Worm (Caenorhabditis elegans) whole organism, L4 larva: Measurements from ENCODE around the gene nrsn-1.

Source experiments
- D1046.2 ChIP-seq: fragments of 200-800 bp; sonication (Bioruptor generic); IDR thresholded peaks from 2 replicates; pipeline ENCODE4 v1.3.6; 2022; ENCODE audit warnings: missing genetic modification characterization, missing compliant biosample characterization
- F10B5.3 ChIP-seq: sonication (generic microtip); optimal IDR thresholded peaks from 2 replicates; lab custom pipeline; 2016; ENCODE audit warnings: mild to moderate bottlenecking, missing genetic modification characterization, missing compliant biosample characterization
- F26F4.8 ChIP-seq: fragments of 200-800 bp; sonication (Bioruptor generic); conservative IDR thresholded peaks from 2 replicates; pipeline ENCODE4 v1.3.6; 2022; ENCODE audit warnings: missing genetic modification characterization, missing compliant biosample characterization
- F37D6.2 ChIP-seq: sonication (generic microtip); optimal IDR thresholded peaks from 2 replicates; lab custom pipeline; 2016; ENCODE audit warnings: mild to moderate bottlenecking, missing genetic modification characterization, missing compliant biosample characterization
- F49E8.2 ChIP-seq: sonication (generic microtip); optimal IDR thresholded peaks from 2 replicates; lab custom pipeline; 2016; ENCODE audit warnings: missing compliant biosample characterization, mild to moderate bottlenecking, missing genetic modification characterization, borderline replicate concordance
- T26A8.4 ChIP-seq: fragments of 200-800 bp; sonication (Bioruptor generic); IDR thresholded peaks from 2 replicates; pipeline ENCODE4 v1.3.6; 2022; ENCODE audit warnings: missing genetic modification characterization, missing compliant biosample characterization
- Y48G9A.11 ChIP-seq: fragments of 200-800 bp; sonication (Bioruptor generic); IDR thresholded peaks from 2 replicates; pipeline ENCODE4 v1.3.6; 2022; ENCODE audit warnings: missing genetic modification reagents, missing genetic modification characterization, missing compliant biosample characterization
- Y5F2A.4 ChIP-seq: fragments of 200-800 bp; sonication (Bioruptor generic); optimal IDR thresholded peaks from 2 replicates; lab custom pipeline; 2018; ENCODE audit warnings: mild to moderate bottlenecking, missing genetic modification characterization, missing compliant biosample characterization
- ZK546.5 ChIP-seq, 2 experiments: sonication (generic microtip); optimal IDR thresholded peaks; 2 replicates each; lab custom pipeline; 2017; ENCODE audit warnings: missing biosample characterization in 2 of 2, missing genetic modification characterization in 2 of 2
- ama-1 ChIP-seq: fragments of 150-350 bp; optimal IDR thresholded peaks from 2 replicates; lab custom pipeline; 2014; ENCODE audit warnings: inconsistent platforms, mixed read lengths
- ceh-32 ChIP-seq: sonication (generic microtip); optimal IDR thresholded peaks from 2 replicates; lab custom pipeline; 2016; ENCODE audit warnings: mild to moderate bottlenecking, missing genetic modification characterization, missing compliant biosample characterization; ENCODE audit not compliant: poor library complexity
- ceh-82 ChIP-seq: sonication (generic microtip); optimal IDR thresholded peaks from 2 replicates; lab custom pipeline; 2017; ENCODE audit warnings: missing biosample characterization, missing genetic modification characterization
- ctbp-1 ChIP-seq: fragments of 200-800 bp; sonication (Bioruptor generic); IDR thresholded peaks from 2 replicates; pipeline ENCODE4 v1.3.6; 2022; ENCODE audit warnings: missing genetic modification reagents, missing genetic modification characterization, missing compliant biosample characterization
- dmd-6 ChIP-seq: fragments of 200-800 bp; sonication (Bioruptor generic); IDR thresholded peaks from 2 replicates; pipeline ENCODE4 v1.3.6; 2022; ENCODE audit warnings: missing genetic modification reagents, missing genetic modification characterization, missing compliant biosample characterization
- dpl-1 ChIP-seq: fragments of 150-350 bp; optimal IDR thresholded peaks from 2 replicates; lab custom pipeline; 2014; ENCODE audit warnings: missing biosample characterization, missing genetic modification reagents, missing genetic modification characterization
- duxl-1 ChIP-seq: sonication (generic microtip); optimal IDR thresholded peaks from 2 replicates; lab custom pipeline; 2016; ENCODE audit warnings: mild to moderate bottlenecking, missing genetic modification characterization, moderate library complexity, missing compliant biosample characterization; ENCODE audit not compliant: poor library complexity
- dve-1 ChIP-seq: sonication (generic microtip); optimal IDR thresholded peaks from 2 replicates; lab custom pipeline; 2017; ENCODE audit warnings: antibody characterized with exemption, mild to moderate bottlenecking, missing genetic modification characterization, missing compliant biosample characterization; ENCODE audit not compliant: insufficient read depth
- egl-43 ChIP-seq: fragments of 200-800 bp; sonication (Bioruptor generic); IDR thresholded peaks from 2 replicates; pipeline ENCODE4 v1.3.6; 2022; ENCODE audit warnings: missing genetic modification reagents, missing genetic modification characterization, missing compliant biosample characterization
- fos-1 ChIP-seq: fragments of 150-350 bp; optimal IDR thresholded peaks from 2 replicates; lab custom pipeline; 2014; ENCODE audit warnings: missing biosample characterization, missing genetic modification characterization
- hlh-11 ChIP-seq: fragments of 200-800 bp; sonication (Bioruptor generic); optimal IDR thresholded peaks from 2 replicates; lab custom pipeline; 2018; ENCODE audit warnings: mild to moderate bottlenecking, missing genetic modification characterization, missing compliant biosample characterization
- hmg-1.1 ChIP-seq: fragments of 200-800 bp; sonication (Bioruptor generic); IDR thresholded peaks from 2 replicates; pipeline ENCODE4 v1.3.6; 2022; ENCODE audit warnings: missing genetic modification reagents, missing genetic modification characterization, missing compliant biosample characterization
- lin-13 ChIP-seq: fragments of 150-350 bp; optimal IDR thresholded peaks from 2 replicates; lab custom pipeline; 2014; ENCODE audit warnings: missing biosample characterization, missing genetic modification reagents, missing genetic modification characterization
- lin-15B ChIP-seq: fragments of 150-350 bp; sonication (generic microtip); optimal IDR thresholded peaks from 3 replicates; lab custom pipeline; 2014; ENCODE audit warnings: missing biosample characterization, missing genetic modification characterization
- madf-9 ChIP-seq: fragments of 200-800 bp; sonication (Bioruptor generic); conservative IDR thresholded peaks from 2 replicates; pipeline ENCODE4 v1.3.6; 2022; ENCODE audit warnings: missing genetic modification reagents, missing genetic modification characterization, missing compliant biosample characterization
- mdl-1 ChIP-seq, 2 experiments: fragments of 150-350 bp in 1 of 2; sonication (generic microtip) in 1 of 2; optimal IDR thresholded peaks; 2 replicates each; lab custom pipeline; 2014 to 2017; ENCODE audit warnings: missing biosample characterization in 2 of 2, missing genetic modification characterization in 2 of 2
- mdt-29 ChIP-seq: fragments of 200-800 bp; sonication (Bioruptor generic); IDR thresholded peaks from 2 replicates; pipeline ENCODE4 v1.3.6; 2022; ENCODE audit warnings: missing genetic modification reagents, missing genetic modification characterization, missing compliant biosample characterization
- mep-1 ChIP-seq: fragments of 150-350 bp; sonication (generic microtip); optimal IDR thresholded peaks from 3 replicates; lab custom pipeline; 2014; ENCODE audit warnings: missing biosample characterization, missing genetic modification characterization
- mes-2 ChIP-seq: sonication (generic microtip); optimal IDR thresholded peaks from 2 replicates; lab custom pipeline; 2016; ENCODE audit warnings: missing genotype, mild to moderate bottlenecking, missing genetic modification characterization, missing compliant biosample characterization; ENCODE audit not compliant: poor library complexity, severe bottlenecking
- nhr-102 ChIP-seq: sonication (generic microtip); optimal IDR thresholded peaks from 2 replicates; lab custom pipeline; 2016; ENCODE audit warnings: mild to moderate bottlenecking, missing genetic modification characterization, moderate library complexity, missing compliant biosample characterization
- nhr-11 ChIP-seq: fragments of 150-350 bp; optimal IDR thresholded peaks from 2 replicates; lab custom pipeline; 2014; ENCODE audit warnings: missing biosample characterization, missing genetic modification characterization
- nhr-111 ChIP-seq: fragments of 200-800 bp; sonication (Bioruptor generic); optimal IDR thresholded peaks from 2 replicates; lab custom pipeline; 2018; ENCODE audit warnings: mild to moderate bottlenecking, missing genetic modification characterization, missing compliant biosample characterization
- nhr-25 ChIP-seq: sonication (generic microtip); optimal IDR thresholded peaks from 2 replicates; lab custom pipeline; 2017; ENCODE audit warnings: missing genetic modification characterization, mild to moderate bottlenecking, missing compliant biosample characterization, antibody characterized with exemption, moderate library complexity, borderline replicate concordance; ENCODE audit not compliant: insufficient read depth
- nhr-41 ChIP-seq: fragments of 200-800 bp; sonication (Bioruptor generic); IDR thresholded peaks from 2 replicates; pipeline ENCODE4 v1.3.6; 2022; ENCODE audit warnings: missing genetic modification reagents, missing genetic modification characterization, missing compliant biosample characterization
- nhr-42 ChIP-seq: fragments of 200-800 bp; sonication (Bioruptor generic); IDR thresholded peaks from 2 replicates; pipeline ENCODE4 v1.3.6; 2022; ENCODE audit warnings: missing genetic modification characterization, missing compliant biosample characterization
- nhr-48 ChIP-seq: sonication (generic microtip); optimal IDR thresholded peaks from 2 replicates; lab custom pipeline; 2016; ENCODE audit warnings: mild to moderate bottlenecking, missing genetic modification characterization, missing compliant biosample characterization
- nhr-6 ChIP-seq: fragments of 150-350 bp; optimal IDR thresholded peaks from 2 replicates; lab custom pipeline; 2014; ENCODE audit warnings: missing biosample characterization, missing genetic modification characterization
- nhr-76 ChIP-seq: fragments of 150-350 bp; optimal IDR thresholded peaks from 2 replicates; lab custom pipeline; 2014; ENCODE audit warnings: missing biosample characterization, missing genetic modification characterization
- nhr-77 ChIP-seq: fragments of 150-350 bp; optimal IDR thresholded peaks from 2 replicates; lab custom pipeline; 2014; ENCODE audit warnings: missing biosample characterization, missing genetic modification characterization
- pha-4 ChIP-seq, 2 experiments: fragments of 150-350 bp in 1 of 2; fragments of 200-800 bp in 1 of 2; sonication (Bioruptor generic) in 1 of 2; IDR thresholded peaks in 1 of 2; optimal IDR thresholded peaks in 1 of 2; 2 replicates each; pipeline versions ENCODE4 v1.3.6 to Lab custom; 2014 to 2022; ENCODE audit warnings: missing genetic modification characterization in 2 of 2, missing genetic modification reagents in 2 of 2, missing biosample characterization in 1 of 2, missing compliant biosample characterization in 1 of 2
- php-3 ChIP-seq: fragments of 200-800 bp; sonication (Bioruptor generic); IDR thresholded peaks from 2 replicates; pipeline ENCODE4 v1.3.6; 2022; ENCODE audit warnings: missing genetic modification reagents, missing genetic modification characterization, missing compliant biosample characterization
- rbr-2 ChIP-seq: sonication (generic microtip); optimal IDR thresholded peaks from 2 replicates; lab custom pipeline; 2016; ENCODE audit warnings: missing genotype, missing genetic modification characterization, missing compliant biosample characterization
- saeg-2 ChIP-seq: fragments of 200-800 bp; sonication (Bioruptor generic); IDR thresholded peaks from 2 replicates; pipeline ENCODE4 v1.3.6; 2022; ENCODE audit warnings: missing genetic modification reagents, missing genetic modification characterization, missing compliant biosample characterization
- sdz-12 ChIP-seq: fragments of 200-800 bp; sonication (Bioruptor generic); optimal IDR thresholded peaks from 2 replicates; lab custom pipeline; 2018; ENCODE audit warnings: mild to moderate bottlenecking, missing genetic modification characterization, missing compliant biosample characterization
- set-16 ChIP-seq: fragments of 200-800 bp; sonication (Bioruptor generic); IDR thresholded peaks from 2 replicates; pipeline ENCODE4 v1.3.6; 2022; ENCODE audit warnings: missing genetic modification reagents, missing genetic modification characterization, missing compliant biosample characterization
- skn-1 ChIP-seq: fragments of 150-350 bp; optimal IDR thresholded peaks from 2 replicates; lab custom pipeline; 2014; ENCODE audit warnings: missing biosample characterization, missing genetic modification characterization
- snpc-1.2 ChIP-seq: fragments of 200-800 bp; sonication (Bioruptor generic); IDR thresholded peaks from 2 replicates; pipeline ENCODE4 v1.3.6; 2022; ENCODE audit warnings: missing genetic modification reagents, missing genetic modification characterization, missing compliant biosample characterization
- spr-3 ChIP-seq: fragments of 200-800 bp; sonication (Bioruptor generic); optimal IDR thresholded peaks from 2 replicates; lab custom pipeline; 2018; ENCODE audit warnings: mild to moderate bottlenecking, missing genetic modification characterization, missing compliant biosample characterization
- tag-97 ChIP-seq: fragments of 200-800 bp; sonication (Bioruptor generic); IDR thresholded peaks from 2 replicates; pipeline ENCODE4 v1.3.6; 2022; ENCODE audit warnings: missing genetic modification characterization, missing compliant biosample characterization
- zag-1 ChIP-seq: fragments of 150-350 bp; optimal IDR thresholded peaks from 2 replicates; lab custom pipeline; 2014; ENCODE audit warnings: missing biosample characterization, missing genetic modification characterization
- zip-11 ChIP-seq: fragments of 200-800 bp; sonication (Bioruptor generic); IDR thresholded peaks from 2 replicates; pipeline ENCODE4 v1.3.6; 2022; ENCODE audit warnings: missing genetic modification characterization, missing compliant biosample characterization
- ztf-7 ChIP-seq: fragments of 150-350 bp; optimal IDR thresholded peaks from 2 replicates; lab custom pipeline; 2014; ENCODE audit warnings: missing biosample characterization, missing genetic modification characterization

nrsn-1 gene

DNA sequence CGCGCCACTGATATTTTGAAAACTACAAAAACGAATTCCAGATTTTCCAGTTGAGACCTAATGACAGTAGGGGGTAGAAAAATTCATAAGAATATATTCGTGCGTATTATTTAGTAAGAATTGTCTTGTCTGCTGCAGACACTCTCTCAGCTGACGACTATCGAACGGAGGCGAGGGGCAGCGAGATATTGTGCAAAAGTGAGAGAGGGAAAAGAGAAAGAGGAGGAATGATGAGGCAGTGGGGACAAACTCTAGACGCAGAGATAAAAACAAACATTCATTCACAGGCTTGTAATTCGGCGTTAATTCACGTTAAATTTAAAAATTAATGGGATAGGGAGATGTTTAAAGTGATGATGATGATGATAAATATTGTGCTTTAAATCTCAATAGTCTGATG, 41.1 kb upstream of the nrsn-1 start, which contains the start of gene gid-7 (continued):
- TF ChIP-seq skn-1 (tag; lab: Kevin White, UChicago): no peak
- no peak for TF ChIP-seq dve-1 (tag; lab: Kevin White, UChicago)
- no peak for TF ChIP-seq dmd-6 (GFP tag; lab: Robert Waterston, UW)
- TF ChIP-seq egl-43: peak; percentile 28; the same call in 1 of the 2 replicates
- TF ChIP-seq set-16: no peak
- TF ChIP-seq mep-1 (tag; lab: Kevin White, UChicago): peak; percentile 31
- TF ChIP-seq fos-1 (tag; lab: Kevin White, UChicago): no peak
- TF ChIP-seq sdz-12: no peak
- TF ChIP-seq nhr-111 (GFP tag; lab: Kevin White, UChicago): no peak
- peak; percentile 37; the same call in 1 of the 2 replicates for TF ChIP-seq hmg-1.1 (GFP tag; lab: Robert Waterston, UW)
- no peak for TF ChIP-seq saeg-2 (GFP tag; lab: Robert Waterston, UW)
- TF ChIP-seq ama-1: no peak
- TF ChIP-seq F26F4.8 (GFP tag; lab: Robert Waterston, UW): no peak
- no peak for TF ChIP-seq nhr-42 (GFP tag; lab: Robert Waterston, UW)
- TF ChIP-seq Y5F2A.4 (GFP tag; lab: Kevin White, UChicago): no peak
- no peak for TF ChIP-seq spr-3 (GFP tag; lab: Kevin White, UChicago)
- no peak for TF ChIP-seq nhr-76 (tag; lab: Kevin White, UChicago)
- TF ChIP-seq nhr-25: no peak
- no peak for TF ChIP-seq ztf-7 (tag; lab: Kevin White, UChicago)
- TF ChIP-seq F10B5.3 (tag; lab: Kevin White, UChicago): no peak
- 0 out of 2 replicates have a peak, but pooled peaks have one; percentile 26 for TF ChIP-seq Y48G9A.11 (GFP tag; lab: Robert Waterston, UW)
- no peak for TF ChIP-seq nhr-41 (GFP tag; lab: Robert Waterston, UW)
- no peak for TF ChIP-seq zip-11
- no peak for TF ChIP-seq tag-97 (GFP tag; lab: Robert Waterston, UW)
- TF ChIP-seq nhr-11 (tag; lab: Kevin White, UChicago): no peak
- TF ChIP-seq madf-9 (GFP tag; lab: Robert Waterston, UW): no peak
- TF ChIP-seq mdl-1 (tag; optimal IDR thresholded peaks at IDR 0.05; lab: Kevin White, UChicago): no peak
- TF ChIP-seq D1046.2 (GFP tag; lab: Robert Waterston, UW): no peak
- no peak for TF ChIP-seq nhr-6 (tag; lab: Kevin White, UChicago)
- TF ChIP-seq zag-1 (tag; lab: Kevin White, UChicago): no peak
- TF ChIP-seq ctbp-1 (GFP tag; lab: Robert Waterston, UW): no peak
- no peak for TF ChIP-seq nhr-102 (tag; lab: Kevin White, UChicago)
- no peak for TF ChIP-seq nhr-77 (tag; lab: Kevin White, UChicago)
- no peak for TF ChIP-seq ceh-82
- no peak for TF ChIP-seq ceh-32
- no peak for TF ChIP-seq duxl-1 (tag; lab: Kevin White, UChicago)
- peak; percentile 67 for TF ChIP-seq hlh-11 (tag; lab: Kevin White, UChicago)
- no peak for TF ChIP-seq php-3 (GFP tag; lab: Robert Waterston, UW)
- TF ChIP-seq mes-2 (tag; lab: Kevin White, UChicago): peak; percentile 65
- no peak for TF ChIP-seq snpc-1.2
- peak; percentile 63 for TF ChIP-seq dpl-1 (GFP tag; lab: Kevin White, UChicago)
- TF ChIP-seq F37D6.2 (tag; lab: Kevin White, UChicago): no peak
- no peak for TF ChIP-seq pha-4 (GFP tag; IDR thresholded peaks at IDR 0.05; lab: Robert Waterston, UW)
- TF ChIP-seq pha-4 (tag; optimal IDR thresholded peaks at IDR 0.05; lab: Kevin White, UChicago): no peak
- no peak for TF ChIP-seq mdt-29 (GFP tag; lab: Robert Waterston, UW)
- no peak for TF ChIP-seq ZK546.5 (tag; optimal IDR thresholded peaks at IDR 0.05; lab: Kevin White, UChicago)
- no peak for TF ChIP-seq lin-15B
- TF ChIP-seq nhr-48 (tag; lab: Kevin White, UChicago): no peak
- TF ChIP-seq F49E8.2 (tag; lab: Kevin White, UChicago): peak; percentile 5
- TF ChIP-seq rbr-2: no peak
- TF ChIP-seq lin-13 (GFP tag; lab: Kevin White, UChicago): peak; percentile 32
- no peak for TF ChIP-seq T26A8.4 (GFP tag; lab: Robert Waterston, UW)
